Worm (Caenorhabditis elegans): ENCODE results near the gene M60.7.
A peak's percentile ranks its signal among the peaks of the same experiment; 100 is the strongest.

Gene M60.7

ce11 chrX:8286740-8287299 lies 25.8 kb upstream of the M60.7 start, which contains the start of gene sec-16A.2:
TSS of gene sec-16A.2 (plus strand) at chrX:8287249.
- TF ChIP-seq hlh-1 (tag; optimal IDR thresholded peaks at IDR 0.05) (peak; percentile 43), flh-1 (GFP tag; optimal IDR thresholded peaks at IDR 0.05) (no peak), sptf-1 (tag; optimal IDR thresholded peaks at IDR 0.05) (peak; percentile 33), zip-8 (tag; optimal IDR thresholded peaks at IDR 0.05) (no peak), ztf-11 (tag; optimal IDR thresholded peaks at IDR 0.05) (no peak), ceh-83 (GFP tag; optimal IDR thresholded peaks at IDR 0.05) (no peak), bed-3 (GFP tag; optimal IDR thresholded peaks at IDR 0.05) (no peak), nhr-12 (tag; optimal IDR thresholded peaks at IDR 0.05) (no peak), cnd-1 (tag; optimal IDR thresholded peaks at IDR 0.05) (peak; percentile 17), snpc-4 (tag; optimal IDR thresholded peaks at IDR 0.05) (no peak), lsy-2 (tag; optimal IDR thresholded peaks at IDR 0.05) (peak; percentile 48), M03D4.4 (tag; optimal IDR thresholded peaks at IDR 0.05) (no peak), unc-39 (tag; optimal IDR thresholded peaks at IDR 0.05) (no peak), nhr-237 (tag; optimal IDR thresholded peaks at IDR 0.05) (peak; percentile 69), blmp-1 (tag; optimal IDR thresholded peaks at IDR 0.05) (no peak), mls-2 (tag; optimal IDR thresholded peaks at IDR 0.05) (peak; percentile 23), nhr-76 (tag; optimal IDR thresholded peaks at IDR 0.05) (no peak), mep-1 (tag; optimal IDR thresholded peaks at IDR 0.05) (peak; percentile 92), unc-120 (tag; optimal IDR thresholded peaks at IDR 0.05; ENCODE audit: poor library complexity, severe bottlenecking) (peak; percentile 88), lin-13 (tag; optimal IDR thresholded peaks at IDR 0.05) (peak; percentile 9), drap-1 (GFP tag; optimal IDR thresholded peaks at IDR 0.05) (peak; percentile 59), ces-1 (GFP tag; optimal IDR thresholded peaks at IDR 0.05) (no peak), ham-2 (GFP tag; optimal IDR thresholded peaks at IDR 0.05) (no peak), ceh-39 (tag; optimal IDR thresholded peaks at IDR 0.05) (peak; percentile 68), elt-1 (tag; optimal IDR thresholded peaks at IDR 0.05; ENCODE audit: borderline replicate concordance, insufficient read depth) (no peak), pha-4 (tag; optimal IDR thresholded peaks at IDR 0.05) (peak; percentile 59)

- TF ChIP-seq bed-3 (GFP tag; optimal IDR thresholded peaks at IDR 0.05) (no peak), elt-3 (tag; optimal IDR thresholded peaks at IDR 0.05) (no peak), nhr-2 (tag; optimal IDR thresholded peaks at IDR 0.05) (no peak), nhr-76 (tag; optimal IDR thresholded peaks at IDR 0.05) (no peak), ceh-83 (GFP tag; optimal IDR thresholded peaks at IDR 0.05) (no peak), unc-62 (GFP tag; optimal IDR thresholded peaks at IDR 0.05) (no peak), ceh-43 (GFP tag; optimal IDR thresholded peaks at IDR 0.05) (no peak), tbx-8 (GFP tag; optimal IDR thresholded peaks at IDR 0.05) (no peak), snpc-4 (tag; optimal IDR thresholded peaks at IDR 0.05) (no peak)
Measured at ce11 chrX:8286164-8286563, 25.2 kb upstream of the M60.7 start.

- TF ChIP-seq bed-3 (GFP tag; optimal IDR thresholded peaks at IDR 0.05) = no peak
- no peak for TF ChIP-seq sptf-1 (tag; optimal IDR thresholded peaks at IDR 0.05)
- TF ChIP-seq ham-2 (GFP tag; optimal IDR thresholded peaks at IDR 0.05) = peak; percentile 36
- peak; percentile 89 for TF ChIP-seq elt-1 (tag; optimal IDR thresholded peaks at IDR 0.05; ENCODE audit: borderline replicate concordance, insufficient read depth)
- no peak for TF ChIP-seq unc-120 (tag; optimal IDR thresholded peaks at IDR 0.05; ENCODE audit: poor library complexity, severe bottlenecking)
- TF ChIP-seq blmp-1 (tag; optimal IDR thresholded peaks at IDR 0.05) = peak; percentile 1
Measured at ce11 chrX:8285169-8285796, 24.3 kb upstream of the M60.7 start, which contains the start of the genes fis-2 and F13B9.2. TSS of gene fis-2 (minus strand) at chrX:8285219. TSS of gene F13B9.2 (plus strand) at chrX:8285683.

- TF ChIP-seq blmp-1 (tag; optimal IDR thresholded peaks at IDR 0.05) (no peak), unc-120 (tag; optimal IDR thresholded peaks at IDR 0.05; ENCODE audit: poor library complexity, severe bottlenecking) (no peak), ceh-43 (GFP tag; optimal IDR thresholded peaks at IDR 0.05) (no peak), ham-2 (GFP tag; optimal IDR thresholded peaks at IDR 0.05) (no peak), unc-39 (tag; optimal IDR thresholded peaks at IDR 0.05) (no peak), flh-1 (GFP tag; optimal IDR thresholded peaks at IDR 0.05) (no peak), ces-1 (GFP tag; optimal IDR thresholded peaks at IDR 0.05) (no peak), ceh-83 (GFP tag; optimal IDR thresholded peaks at IDR 0.05) (no peak), nhr-12 (tag; optimal IDR thresholded peaks at IDR 0.05) (no peak), nhr-28 (tag; optimal IDR thresholded peaks at IDR 0.05) (no peak), bed-3 (GFP tag; optimal IDR thresholded peaks at IDR 0.05) (no peak), hlh-1 (tag; optimal IDR thresholded peaks at IDR 0.05) (no peak), elt-1 (tag; optimal IDR thresholded peaks at IDR 0.05; ENCODE audit: borderline replicate concordance, insufficient read depth) (no peak), pha-4 (tag; optimal IDR thresholded peaks at IDR 0.05) (no peak), sem-2 (GFP tag; optimal IDR thresholded peaks at IDR 0.05) (no peak), M03D4.4 (tag; optimal IDR thresholded peaks at IDR 0.05) (no peak), ztf-11 (tag; optimal IDR thresholded peaks at IDR 0.05) (no peak)
Measured at ce11 chrX:8284003-8284402, 23.0 kb upstream of the M60.7 start.

Data from whole organism, mixed stage, embryonic.